Worm (Caenorhabditis elegans): Measurements from ENCODE around the gene aakg-4.

The aakg-4 gene

ce11 chrX:2319238-2319637, at the start of gene aakg-4:
Gene aakg-4 (minus strand): TSS chrX:2319338.
- TF ChIP-seq klf-2 (GFP tag; conservative IDR thresholded peaks at IDR 0.05): no peak
- TF ChIP-seq tab-1 (GFP tag; IDR thresholded peaks at IDR 0.05): no peak
- TF ChIP-seq T22C8.4 (GFP tag; IDR thresholded peaks at IDR 0.05): no peak
- TF ChIP-seq med-1 (GFP tag; optimal IDR thresholded peaks at IDR 0.05; ENCODE audit: insufficient read depth): no peak
- TF ChIP-seq ref-1 (GFP tag; conservative IDR thresholded peaks at IDR 0.05): no peak
- TF ChIP-seq cog-1 (tag; optimal IDR thresholded peaks at IDR 0.05): no peak
- no peak for TF ChIP-seq ztf-23 (GFP tag; IDR thresholded peaks at IDR 0.05)
- TF ChIP-seq flt-1 (GFP tag; IDR thresholded peaks at IDR 0.05): no peak
- TF ChIP-seq ztf-29 (GFP tag; IDR thresholded peaks at IDR 0.05): no peak

- TF ChIP-seq T22C8.4 (GFP tag; IDR thresholded peaks at IDR 0.05) (peak; percentile 17; the same call in 1 of the 2 replicates), cog-1 (tag; optimal IDR thresholded peaks at IDR 0.05) (peak; percentile 8), tab-1 (GFP tag; IDR thresholded peaks at IDR 0.05) (no peak), med-1 (GFP tag; optimal IDR thresholded peaks at IDR 0.05; ENCODE audit: insufficient read depth) (no peak), klf-2 (GFP tag; conservative IDR thresholded peaks at IDR 0.05) (no peak), flt-1 (GFP tag; IDR thresholded peaks at IDR 0.05) (no peak), ztf-23 (GFP tag; IDR thresholded peaks at IDR 0.05) (no peak), ztf-29 (GFP tag; IDR thresholded peaks at IDR 0.05) (no peak), ref-1 (GFP tag; conservative IDR thresholded peaks at IDR 0.05) (no peak)
These were observed 49.1 kb upstream of the aakg-4 start for ce11 chrX:2368042-2368814.

- TF ChIP-seq ztf-23 (GFP tag; IDR thresholded peaks at IDR 0.05) (no peak), flt-1 (GFP tag; IDR thresholded peaks at IDR 0.05) (no peak), T22C8.4 (GFP tag; IDR thresholded peaks at IDR 0.05) (no peak), med-1 (GFP tag; optimal IDR thresholded peaks at IDR 0.05; ENCODE audit: insufficient read depth) (no peak), tab-1 (GFP tag; IDR thresholded peaks at IDR 0.05) (no peak), ztf-29 (GFP tag; IDR thresholded peaks at IDR 0.05) (no peak), ref-1 (GFP tag; conservative IDR thresholded peaks at IDR 0.05) (no peak), klf-2 (GFP tag; conservative IDR thresholded peaks at IDR 0.05) (no peak), cog-1 (tag; optimal IDR thresholded peaks at IDR 0.05) (no peak)
These were observed 46.8 kb upstream of the aakg-4 start, which contains the start of gene T24D8.6 for ce11 chrX:2365890-2366289. Gene T24D8.6 (minus strand): TSS chrX:2365990.

ce11 chrX:2364703-2365299, 45.7 kb upstream of the aakg-4 start:
- TF ChIP-seq ref-1 (GFP tag; conservative IDR thresholded peaks at IDR 0.05) (no peak), tab-1 (GFP tag; IDR thresholded peaks at IDR 0.05) (no peak), T22C8.4 (GFP tag; IDR thresholded peaks at IDR 0.05) (no peak), cog-1 (tag; optimal IDR thresholded peaks at IDR 0.05) (no peak), klf-2 (GFP tag; conservative IDR thresholded peaks at IDR 0.05) (no peak), flt-1 (GFP tag; IDR thresholded peaks at IDR 0.05) (no peak), ztf-29 (GFP tag; IDR thresholded peaks at IDR 0.05) (no peak), ztf-23 (GFP tag; IDR thresholded peaks at IDR 0.05) (no peak), med-1 (GFP tag; optimal IDR thresholded peaks at IDR 0.05; ENCODE audit: insufficient read depth) (no peak)

ce11 chrX:2362872-2363271, 43.7 kb upstream of the aakg-4 start:
- TF ChIP-seq cog-1 (tag; optimal IDR thresholded peaks at IDR 0.05) (no peak), flt-1 (GFP tag; IDR thresholded peaks at IDR 0.05) (0 out of 2 replicates have a peak, but pooled peaks have one; percentile 15)

- no peak for TF ChIP-seq cog-1 (tag; optimal IDR thresholded peaks at IDR 0.05)
- TF ChIP-seq T22C8.4 (GFP tag; IDR thresholded peaks at IDR 0.05): no peak
- no peak for TF ChIP-seq ztf-29 (GFP tag; IDR thresholded peaks at IDR 0.05)
- no peak for TF ChIP-seq tab-1 (GFP tag; IDR thresholded peaks at IDR 0.05)
- no peak for TF ChIP-seq ref-1 (GFP tag; conservative IDR thresholded peaks at IDR 0.05)
- no peak for TF ChIP-seq ztf-23 (GFP tag; IDR thresholded peaks at IDR 0.05)
- no peak for TF ChIP-seq klf-2 (GFP tag; conservative IDR thresholded peaks at IDR 0.05)
- no peak for TF ChIP-seq med-1 (GFP tag; optimal IDR thresholded peaks at IDR 0.05; ENCODE audit: insufficient read depth)
- TF ChIP-seq flt-1 (GFP tag; IDR thresholded peaks at IDR 0.05): no peak
These were observed 40.7 kb upstream of the aakg-4 start, which contains the start of gene lgc-40 for ce11 chrX:2359797-2360196. Gene lgc-40 (plus strand): TSS chrX:2360097.

- no peak for TF ChIP-seq flt-1 (GFP tag; IDR thresholded peaks at IDR 0.05)
- TF ChIP-seq med-1 (GFP tag; optimal IDR thresholded peaks at IDR 0.05; ENCODE audit: insufficient read depth): no peak
- TF ChIP-seq ztf-23 (GFP tag; IDR thresholded peaks at IDR 0.05): no peak
- no peak for TF ChIP-seq T22C8.4 (GFP tag; IDR thresholded peaks at IDR 0.05)
- no peak for TF ChIP-seq ref-1 (GFP tag; conservative IDR thresholded peaks at IDR 0.05)
- no peak for TF ChIP-seq cog-1 (tag; optimal IDR thresholded peaks at IDR 0.05)
- no peak for TF ChIP-seq ztf-29 (GFP tag; IDR thresholded peaks at IDR 0.05)
These were observed 33.8 kb upstream of the aakg-4 start for ce11 chrX:2352929-2353328.

ce11 chrX:2347962-2348361, 28.8 kb upstream of the aakg-4 start:
- TF ChIP-seq tab-1 (GFP tag; IDR thresholded peaks at IDR 0.05) (no peak), klf-2 (GFP tag; conservative IDR thresholded peaks at IDR 0.05) (no peak), med-1 (GFP tag; optimal IDR thresholded peaks at IDR 0.05; ENCODE audit: insufficient read depth) (no peak), T22C8.4 (GFP tag; IDR thresholded peaks at IDR 0.05) (no peak), cog-1 (tag; optimal IDR thresholded peaks at IDR 0.05) (no peak), ref-1 (GFP tag; conservative IDR thresholded peaks at IDR 0.05) (no peak), flt-1 (GFP tag; IDR thresholded peaks at IDR 0.05) (no peak), ztf-23 (GFP tag; IDR thresholded peaks at IDR 0.05) (no peak), ztf-29 (GFP tag; IDR thresholded peaks at IDR 0.05) (no peak)

- no peak for TF ChIP-seq med-1 (GFP tag; optimal IDR thresholded peaks at IDR 0.05; ENCODE audit: insufficient read depth)
- no peak for TF ChIP-seq ztf-29 (GFP tag; IDR thresholded peaks at IDR 0.05)
- no peak for TF ChIP-seq T22C8.4 (GFP tag; IDR thresholded peaks at IDR 0.05)
- TF ChIP-seq tab-1 (GFP tag; IDR thresholded peaks at IDR 0.05): no peak
- no peak for TF ChIP-seq cog-1 (tag; optimal IDR thresholded peaks at IDR 0.05)
- TF ChIP-seq ztf-23 (GFP tag; IDR thresholded peaks at IDR 0.05): no peak
- no peak for TF ChIP-seq ref-1 (GFP tag; conservative IDR thresholded peaks at IDR 0.05)
- TF ChIP-seq flt-1 (GFP tag; IDR thresholded peaks at IDR 0.05): no peak
- no peak for TF ChIP-seq klf-2 (GFP tag; conservative IDR thresholded peaks at IDR 0.05)
These were observed 25.5 kb upstream of the aakg-4 start, which contains the start of gene nlp-2 for ce11 chrX:2344666-2345065. Gene nlp-2 (minus strand): TSS chrX:2344766.

Data from whole organism, midembryonic.